Fruit fly (Drosophila melanogaster): ENCODE results near the gene CG10747.

dm6 chr2L:20066233-20066650 is 24.9 kb downstream of the CG10747 start, which contains the start of gene bwa:
- peak; percentile 49 to 50 for TF ChIP-seq CTCF (optimal IDR thresholded peaks at IDR 0.05)
- no peak for TF ChIP-seq CG8478 (optimal IDR thresholded peaks at IDR 0.05)

All from S2 (cell line).